Fruit fly (Drosophila melanogaster) whole organism, pupa: ENCODE results near the gene mRRF1.

Experiments
- CG14655 ChIP-seq: fragments of 200-800 bp; sonication (Bioruptor generic); optimal IDR thresholded peaks from 3 replicates; lab custom pipeline; 2017; ENCODE audit warnings: mild to moderate bottlenecking, missing biosample characterization, missing genetic modification reagents, missing genetic modification characterization
- CG4496 ChIP-seq: fragments of 200-800 bp; sonication (Bioruptor generic); IDR thresholded peaks from 3 replicates; pipeline ENCODE4 v1.3.6; 2022; ENCODE audit warnings: missing biosample characterization, missing genetic modification characterization
- CG8301 ChIP-seq: fragments of 200-800 bp; sonication (Bioruptor generic); optimal IDR thresholded peaks from 2 replicates; lab custom pipeline; 2018; ENCODE audit warnings: missing biosample characterization, mild to moderate bottlenecking, missing genetic modification characterization
- CG9948 ChIP-seq: fragments of 200-800 bp; sonication (Bioruptor generic); optimal IDR thresholded peaks from 2 replicates; lab custom pipeline; 2018; ENCODE audit warnings: missing biosample characterization, mild to moderate bottlenecking, missing genetic modification characterization, moderate library complexity

DNA sequence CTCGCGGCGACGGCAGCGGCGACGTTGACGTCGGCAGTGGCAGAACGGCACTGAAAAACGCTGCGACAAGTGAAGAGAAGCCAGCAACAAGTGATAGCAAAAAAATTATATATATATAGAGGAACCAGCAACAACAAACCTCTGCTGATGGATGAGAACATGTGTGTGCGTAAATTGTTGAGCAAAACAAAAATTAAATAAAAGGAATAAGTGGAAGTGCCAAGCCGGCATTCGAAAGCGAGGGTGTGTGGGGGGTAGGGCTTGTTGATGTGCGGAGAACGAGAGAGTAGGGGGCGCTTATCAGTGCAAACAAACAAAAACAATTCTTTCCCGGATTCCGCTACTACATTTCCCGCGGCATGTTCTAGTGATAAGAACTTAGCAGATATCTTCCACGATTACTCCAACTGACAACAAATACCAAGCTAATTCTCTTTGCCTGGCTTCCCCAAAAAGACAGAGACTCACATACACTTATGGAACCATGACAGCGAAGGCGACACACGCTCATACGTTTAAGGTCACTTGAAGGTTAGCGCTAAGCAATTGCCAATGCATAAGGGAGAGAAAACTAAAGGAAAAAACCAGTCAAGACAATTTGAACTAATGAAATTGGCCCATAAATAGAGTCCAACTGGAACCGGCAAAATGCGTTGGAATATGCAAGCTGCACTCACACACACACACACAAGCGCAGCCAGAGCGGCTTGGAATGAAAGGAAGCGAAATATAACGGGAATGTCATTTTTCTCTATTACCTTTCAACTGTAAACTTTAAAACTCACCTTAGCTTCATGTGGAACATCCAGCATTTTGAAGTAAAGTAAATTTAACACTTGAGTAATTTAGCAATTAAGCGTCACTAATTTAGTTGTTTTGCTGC is 6.1 kb upstream of the mRRF1 start:
- TF ChIP-seq CG4496 (GFP tag; lab: Robert Waterston, UW) = peak; percentile 65
- TF ChIP-seq CG8301 = peak; percentile 30
- TF ChIP-seq CG9948 = peak; percentile 11
- TF ChIP-seq CG14655 (GFP tag; lab: Kevin White, UChicago) = peak; percentile 71
